Fruit fly (Drosophila melanogaster) whole organism, prepupa: ENCODE data around the gene eIF4E1.
A peak's percentile ranks its signal among the peaks of the same experiment; 100 is the strongest.

Experiments
- Blimp-1 ChIP-seq: fragments of 200-800 bp; sonication (Bioruptor generic); optimal IDR thresholded peaks from 3 replicates; lab custom pipeline; 2017; ENCODE audit warnings: missing biosample characterization, missing genetic modification characterization, mild to moderate bottlenecking, moderate library complexity, missing genetic modification reagents
- CG10669 ChIP-seq: fragments of 200-800 bp; sonication (Bioruptor generic); optimal IDR thresholded peaks from 3 replicates; lab custom pipeline; 2018; ENCODE audit warnings: missing biosample characterization, mild to moderate bottlenecking, missing genetic modification characterization, moderate library complexity
- CG11902 ChIP-seq: fragments of 200-800 bp; sonication (Bioruptor generic); optimal IDR thresholded peaks from 3 replicates; lab custom pipeline; 2016; ENCODE audit warnings: missing biosample characterization, missing genetic modification characterization
- CG15336 ChIP-seq: fragments of 200-800 bp; sonication (Bioruptor generic); IDR thresholded peaks from 2 replicates; pipeline ENCODE4 v1.3.6; 2022; ENCODE audit warnings: missing biosample characterization, missing genetic modification characterization
- CG1621 ChIP-seq: fragments of 200-800 bp; sonication (Bioruptor generic); optimal IDR thresholded peaks from 3 replicates; lab custom pipeline; 2018; ENCODE audit warnings: missing biosample characterization, mild to moderate bottlenecking, missing genetic modification characterization
- CG31627 ChIP-seq: fragments of 200-800 bp; sonication (Bioruptor generic); optimal IDR thresholded peaks from 3 replicates; lab custom pipeline; 2016; ENCODE audit warnings: missing biosample characterization, missing genetic modification characterization
- CG3919 ChIP-seq: fragments of 200-800 bp; sonication (Bioruptor generic); optimal IDR thresholded peaks from 3 replicates; lab custom pipeline; 2016; ENCODE audit warnings: missing biosample characterization, missing genetic modification characterization
- CG6163 ChIP-seq: fragments of 200-800 bp; sonication (Bioruptor generic); IDR thresholded peaks from 3 replicates; pipeline ENCODE4 v1.3.6; 2022; ENCODE audit warnings: missing biosample characterization, missing genetic modification characterization
- CG6808 ChIP-seq: fragments of 200-800 bp; sonication (Bioruptor generic); optimal IDR thresholded peaks from 3 replicates; lab custom pipeline; 2017; ENCODE audit warnings: missing biosample characterization, missing genetic modification characterization, mild to moderate bottlenecking, moderate library complexity, missing genetic modification reagents
- CG6854 ChIP-seq: fragments of 200-800 bp; sonication (Bioruptor generic); optimal IDR thresholded peaks from 2 replicates; lab custom pipeline; 2017; ENCODE audit warnings: missing biosample characterization, mild to moderate bottlenecking, missing genetic modification characterization
- CG7368 ChIP-seq: fragments of 200-800 bp; sonication (Bioruptor generic); optimal IDR thresholded peaks from 3 replicates; lab custom pipeline; 2016; ENCODE audit warnings: missing biosample characterization, missing genetic modification characterization
- CG8319 ChIP-seq: fragments of 200-800 bp; sonication (Bioruptor generic); optimal IDR thresholded peaks from 3 replicates; lab custom pipeline; 2016; ENCODE audit warnings: missing biosample characterization, missing genetic modification characterization
- Eip78C ChIP-seq: fragments of 200-800 bp; sonication (Bioruptor generic); peaks from one replicate; lab custom pipeline; 2016; ENCODE audit warnings: missing biosample characterization, missing genetic modification characterization
- Eip93F ChIP-seq: fragments of 200-800 bp; sonication (Bioruptor generic); optimal IDR thresholded peaks from 2 replicates; lab custom pipeline; 2016; ENCODE audit warnings: missing biosample characterization, mild to moderate bottlenecking, missing genetic modification characterization
- Ets21C ChIP-seq: fragments of 200-800 bp; sonication (Bioruptor generic); optimal IDR thresholded peaks from 3 replicates; lab custom pipeline; 2016; ENCODE audit warnings: missing biosample characterization, missing genetic modification characterization
- Ets96B ChIP-seq: fragments of 200-800 bp; optimal IDR thresholded peaks from 2 replicates; lab custom pipeline; 2019; ENCODE audit warnings: missing biosample characterization, mild to moderate bottlenecking, missing genetic modification characterization, moderate library complexity
- Hr39 ChIP-seq: fragments of 200-800 bp; sonication (Bioruptor generic); optimal IDR thresholded peaks from 2 replicates; lab custom pipeline; 2016; ENCODE audit warnings: missing biosample characterization, missing genetic modification characterization
- Hr4 ChIP-seq: fragments of 200-800 bp; sonication (Bioruptor generic); optimal IDR thresholded peaks from 3 replicates; lab custom pipeline; 2016; ENCODE audit warnings: missing biosample characterization, missing genetic modification characterization
- Lpt ChIP-seq: fragments of 200-800 bp; sonication (Bioruptor generic); optimal IDR thresholded peaks from 3 replicates; lab custom pipeline; 2016; ENCODE audit warnings: missing biosample characterization, missing genetic modification characterization
- Sox102F ChIP-seq: fragments of 200-800 bp; sonication (Bioruptor generic); optimal IDR thresholded peaks from 2 replicates; lab custom pipeline; 2016; ENCODE audit warnings: missing biosample characterization, mild to moderate bottlenecking, missing genetic modification characterization
- Sox14 ChIP-seq: fragments of 200-800 bp; sonication (Bioruptor generic); optimal IDR thresholded peaks from 3 replicates; lab custom pipeline; 2016; ENCODE audit warnings: missing biosample characterization, missing genetic modification characterization
- achi ChIP-seq: fragments of 200-800 bp; sonication (Bioruptor generic); optimal IDR thresholded peaks from 3 replicates; lab custom pipeline; 2016; ENCODE audit warnings: missing biosample characterization, missing genetic modification characterization
- acj6 ChIP-seq: fragments of 200-800 bp; sonication (Bioruptor generic); optimal IDR thresholded peaks from 3 replicates; lab custom pipeline; 2016; ENCODE audit warnings: missing biosample characterization, missing genetic modification characterization
- cyc ChIP-seq: fragments of 200-800 bp; sonication (Bioruptor generic); optimal IDR thresholded peaks from 3 replicates; lab custom pipeline; 2016; ENCODE audit warnings: missing biosample characterization, missing genetic modification characterization
- dac ChIP-seq: fragments of 200-800 bp; sonication (Bioruptor generic); optimal IDR thresholded peaks from 2 replicates; lab custom pipeline; 2017; ENCODE audit warnings: missing biosample characterization, mild to moderate bottlenecking, missing genetic modification characterization
- eg ChIP-seq: fragments of 200-800 bp; sonication (Bioruptor generic); IDR thresholded peaks from 3 replicates; pipeline ENCODE4 v1.3.6; 2022; ENCODE audit warnings: missing biosample characterization, missing genetic modification characterization
- esn ChIP-seq: fragments of 200-800 bp; sonication (Bioruptor generic); optimal IDR thresholded peaks from 2 replicates; lab custom pipeline; 2016; ENCODE audit warnings: missing biosample characterization, mild to moderate bottlenecking, missing genetic modification characterization, moderate library complexity
- fd59A ChIP-seq: fragments of 200-800 bp; sonication (Bioruptor generic); optimal IDR thresholded peaks from 2 replicates; lab custom pipeline; 2017; ENCODE audit warnings: missing biosample characterization, mild to moderate bottlenecking, missing genetic modification characterization, missing genetic modification reagents
- fkh ChIP-seq: fragments of 200-800 bp; sonication (Bioruptor generic); optimal IDR thresholded peaks from 3 replicates; lab custom pipeline; 2017; ENCODE audit warnings: missing biosample characterization, mild to moderate bottlenecking, missing genetic modification characterization, moderate library complexity
- lz ChIP-seq: fragments of 200-800 bp; sonication (Bioruptor generic); optimal IDR thresholded peaks from 3 replicates; lab custom pipeline; 2016; ENCODE audit warnings: missing biosample characterization, missing genetic modification characterization
- net ChIP-seq: fragments of 200-800 bp; sonication (Bioruptor generic); optimal IDR thresholded peaks from 3 replicates; lab custom pipeline; 2016; ENCODE audit warnings: missing biosample characterization, missing genetic modification characterization
- pdm3 ChIP-seq: fragments of 200-800 bp; sonication (Bioruptor generic); optimal IDR thresholded peaks from 3 replicates; lab custom pipeline; 2016; ENCODE audit warnings: missing biosample characterization, missing genetic modification characterization
- salr ChIP-seq, 2 experiments: fragments of 200-800 bp; sonication (Bioruptor generic); optimal IDR thresholded peaks; 3 replicates each; lab custom pipeline; 2016 to 2018; ENCODE audit warnings: missing biosample characterization in 2 of 2, missing genetic modification characterization in 2 of 2, mild to moderate bottlenecking in 1 of 2
- spab ChIP-seq: fragments of 200-800 bp; sonication (Bioruptor generic); optimal IDR thresholded peaks from 2 replicates; lab custom pipeline; 2017; ENCODE audit warnings: missing biosample characterization, mild to moderate bottlenecking, missing genetic modification characterization, missing genetic modification reagents
- ss ChIP-seq, 2 experiments: fragments of 200-800 bp; sonication (Bioruptor generic); optimal IDR thresholded peaks; 2 replicates in 1 of 2; 3 replicates in 1 of 2; lab custom pipeline; 2017 to 2018; ENCODE audit warnings: mild to moderate bottlenecking in 2 of 2, missing biosample characterization in 2 of 2, missing genetic modification characterization in 2 of 2, moderate library complexity in 1 of 2
- svp ChIP-seq: fragments of 200-800 bp; sonication (Bioruptor generic); peaks from one replicate; lab custom pipeline; 2016; ENCODE audit warnings: missing biosample characterization, missing genetic modification characterization
- topi ChIP-seq: fragments of 200-800 bp; sonication (Bioruptor generic); optimal IDR thresholded peaks from 3 replicates; lab custom pipeline; 2016; ENCODE audit warnings: missing biosample characterization, missing genetic modification characterization

The eIF4E1 gene

dm6 chr3L:9419328-9419727 lies 17.1 kb upstream of the eIF4E1 start (continued):
- peak; percentile 78 for TF ChIP-seq CG3919 (GFP tag; lab: Kevin White, UChicago)
- peak; percentile 77 for TF ChIP-seq cyc
- TF ChIP-seq ss (GFP tag; optimal IDR thresholded peaks at IDR 0.05; lab: Kevin White, UChicago): no peak
- TF ChIP-seq CG6163 (GFP tag; lab: Robert Waterston, UW): peak; percentile 85
- TF ChIP-seq dac: no peak
- peak; percentile 60 for TF ChIP-seq acj6
- TF ChIP-seq Sox102F (GFP tag; lab: Kevin White, UChicago): peak; percentile 67
- peak; percentile 47 for TF ChIP-seq Sox14 (GFP tag; lab: Kevin White, UChicago)
- TF ChIP-seq Lpt (GFP tag; lab: Kevin White, UChicago): peak; percentile 61
- TF ChIP-seq CG8319 (GFP tag; lab: Kevin White, UChicago): peak; percentile 30
- peak; percentile 72 for TF ChIP-seq topi (GFP tag; lab: Kevin White, UChicago)
- TF ChIP-seq spab (GFP tag; lab: Kevin White, UChicago): no peak
- peak; percentile 70 for TF ChIP-seq CG31627 (GFP tag; lab: Kevin White, UChicago)
- TF ChIP-seq Eip78C (GFP tag; lab: Kevin White, UChicago): peak; percentile 87
- TF ChIP-seq esn: peak; percentile 3
- peak; percentile 67 for TF ChIP-seq svp
- no peak for TF ChIP-seq salr (GFP tag; optimal IDR thresholded peaks at IDR 0.05; lab: Kevin White, UChicago)
- no peak for TF ChIP-seq fkh (GFP tag; lab: Kevin White, UChicago)
- peak; percentile 58 for TF ChIP-seq CG11902 (GFP tag; lab: Kevin White, UChicago)
- no peak for TF ChIP-seq Ets21C (GFP tag; lab: Kevin White, UChicago)
- peak; percentile 50 for TF ChIP-seq Hr4 (GFP tag; lab: Kevin White, UChicago)
- TF ChIP-seq Blimp-1 (GFP tag; lab: Kevin White, UChicago): no peak
- peak; percentile 22 for TF ChIP-seq fd59A (GFP tag; lab: Kevin White, UChicago)
- TF ChIP-seq net (GFP tag; lab: Kevin White, UChicago): peak; percentile 44
- peak; percentile 39 for TF ChIP-seq achi (GFP tag; lab: Kevin White, UChicago)
- TF ChIP-seq Hr39 (GFP tag; lab: Kevin White, UChicago): peak; percentile 64
- no peak for TF ChIP-seq Eip93F (GFP tag; lab: Kevin White, UChicago)
- TF ChIP-seq pdm3 (GFP tag; lab: Kevin White, UChicago): peak; percentile 63
- peak; percentile 85 for TF ChIP-seq CG15336 (GFP tag; lab: Robert Waterston, UW)
- TF ChIP-seq CG10669: peak; percentile 64

dm6 chr3L:9417288-9417687 lies 15.0 kb upstream of the eIF4E1 start, which contains the start of gene CG3982:
CG3982 (minus strand) TSS chr3L:9417388.
- TF ChIP-seq Ets96B (tag; lab: Kevin White, UChicago): no peak
- TF ChIP-seq CG6808: no peak
- TF ChIP-seq cyc: no peak
- no peak for TF ChIP-seq Blimp-1 (GFP tag; lab: Kevin White, UChicago)
- TF ChIP-seq CG10669: no peak
- TF ChIP-seq CG1621 (tag; lab: Kevin White, UChicago): no peak
- TF ChIP-seq Sox102F (GFP tag; lab: Kevin White, UChicago): no peak
- TF ChIP-seq CG3919 (GFP tag; lab: Kevin White, UChicago): no peak
- no peak for TF ChIP-seq CG6854 (GFP tag; lab: Kevin White, UChicago)
- TF ChIP-seq achi (GFP tag; lab: Kevin White, UChicago): no peak
- TF ChIP-seq Lpt (GFP tag; lab: Kevin White, UChicago): no peak
- no peak for TF ChIP-seq Eip78C (GFP tag; lab: Kevin White, UChicago)
- TF ChIP-seq pdm3 (GFP tag; lab: Kevin White, UChicago): no peak
- no peak for TF ChIP-seq CG7368
- TF ChIP-seq CG15336 (GFP tag; lab: Robert Waterston, UW): no peak
- TF ChIP-seq eg (GFP tag; lab: Robert Waterston, UW): no peak
- no peak for TF ChIP-seq lz
